Fruit fly (Drosophila melanogaster) whole organism, wandering third instar larva: ENCODE results near the gene Vha13.

Source experiments
- Hr78 ChIP-seq: fragments of >200 bp; optimal IDR thresholded peaks from 2 replicates; lab custom pipeline; 2017; ENCODE audit warnings: missing biosample characterization, missing genetic modification characterization
- Jra ChIP-seq: sonication (Bioruptor generic); optimal IDR thresholded peaks from 2 replicates; lab custom pipeline; 2016; ENCODE audit warnings: missing biosample characterization, missing genetic modification characterization
- Myc ChIP-seq: fragments of >200 bp; optimal IDR thresholded peaks from 2 replicates; lab custom pipeline; 2017
- OdsH ChIP-seq: fragments of 200-800 bp; sonication (Bioruptor generic); optimal IDR thresholded peaks from 2 replicates; lab custom pipeline; 2016; ENCODE audit warnings: missing biosample characterization, mild to moderate bottlenecking, missing genetic modification characterization
- Rel ChIP-seq, 2 experiments: fragments of 200-800 bp; sonication (Bioruptor generic) in 1 of 2; optimal IDR thresholded peaks; 2 replicates in 1 of 2; 3 replicates in 1 of 2; lab custom pipeline; 2016 to 2019; ENCODE audit warnings: mild to moderate bottlenecking in 2 of 2, missing biosample characterization in 2 of 2, missing genetic modification characterization in 2 of 2, moderate library complexity in 1 of 2
- ey ChIP-seq: fragments of 200-800 bp; sonication (Bioruptor generic); optimal IDR thresholded peaks from 2 replicates; lab custom pipeline; 2016; ENCODE audit warnings: missing biosample characterization, missing genetic modification characterization
- lola ChIP-seq: fragments of >200 bp; optimal IDR thresholded peaks from 2 replicates; lab custom pipeline; 2017; ENCODE audit warnings: missing biosample characterization, missing genetic modification characterization
- pan ChIP-seq: fragments of >200 bp; optimal IDR thresholded peaks from 2 replicates; lab custom pipeline; 2017

- TF ChIP-seq pan (no peak), lola (GFP tag; lab: Kevin White, UChicago) (no peak), OdsH (no peak), Myc (lab: Kevin White, UChicago) (no peak), Rel (GFP tag; optimal IDR thresholded peaks at IDR 0.05; lab: Kevin White, UChicago) (no peak), Rel (tag; optimal IDR thresholded peaks at IDR 0.05; lab: Kevin White, UChicago) (no peak), ey (no peak), Jra (no peak), Hr78 (GFP tag; lab: Kevin White, UChicago) (no peak)
These were observed 45.3 kb downstream of the Vha13 start, which contains the start of gene Cpr92A for dm6 chr3R:19598855-19599254.
